Fruit fly (Drosophila melanogaster) whole organism, pupa: Measurements from ENCODE around the gene twe.

Source experiments
- CG4496 ChIP-seq: fragments of 200-800 bp; sonication (Bioruptor generic); IDR thresholded peaks from 3 replicates; pipeline ENCODE4 v1.3.6; 2022; ENCODE audit warnings: missing biosample characterization, missing genetic modification characterization
- CG8159 ChIP-seq: fragments of 200-800 bp; sonication (Bioruptor generic); optimal IDR thresholded peaks from 3 replicates; lab custom pipeline; 2018; ENCODE audit warnings: missing biosample characterization, mild to moderate bottlenecking, missing genetic modification characterization, moderate library complexity
- D1 ChIP-seq: fragments of 200-800 bp; sonication (Bioruptor generic); optimal IDR thresholded peaks from 2 replicates; lab custom pipeline; 2018; ENCODE audit warnings: missing biosample characterization, mild to moderate bottlenecking, missing genetic modification characterization, moderate library complexity

DNA sequence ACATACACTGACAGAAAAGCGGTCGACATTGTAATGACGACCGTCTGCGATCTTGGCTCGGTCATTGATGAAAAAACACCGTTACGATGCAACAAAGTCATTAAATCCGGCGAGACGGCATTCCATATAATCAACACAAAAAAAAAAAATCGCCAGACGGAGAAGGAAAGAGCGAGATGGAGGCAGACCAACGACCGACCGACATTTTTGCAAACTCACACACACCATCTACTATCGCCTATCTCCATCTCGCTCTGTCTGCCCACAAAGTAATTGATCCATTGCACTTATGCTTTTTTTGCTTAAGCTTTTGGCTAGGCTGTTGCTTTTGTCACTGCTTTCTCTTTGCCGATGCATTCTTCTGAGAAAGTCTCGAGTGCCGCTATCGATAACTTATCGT lies 12.4 kb upstream of the twe start:
- TF ChIP-seq CG8159 (tag; lab: Kevin White, UChicago), result no peak
- peak; percentile 44; the same call in 2 of the 3 replicates for TF ChIP-seq CG4496 (GFP tag; lab: Robert Waterston, UW)
- no peak for TF ChIP-seq D1 (tag; lab: Kevin White, UChicago)
